Worm (Caenorhabditis elegans): ENCODE data around the gene cdc-25.4.

DNA sequence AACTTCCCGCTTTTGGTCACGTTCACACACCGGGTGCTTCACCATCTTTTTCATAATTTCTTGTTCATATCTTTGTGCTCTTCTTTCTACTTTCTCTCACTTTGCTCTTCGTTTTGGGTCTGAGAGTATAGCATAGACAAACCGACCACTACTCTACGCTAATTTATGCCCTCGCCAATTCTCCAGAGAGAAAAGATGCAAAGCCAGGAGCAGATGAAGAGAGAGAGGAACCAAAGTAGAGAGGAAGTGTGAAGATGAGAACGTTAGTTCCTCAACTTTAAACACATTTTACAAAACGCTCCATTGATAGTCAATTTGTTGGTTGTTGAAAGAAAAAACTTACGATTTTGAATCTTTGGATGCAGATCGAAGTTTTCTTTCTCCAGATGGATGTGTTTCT, 21.5 kb downstream of the cdc-25.4 start:
- TF ChIP-seq mdl-1 (tag; optimal IDR thresholded peaks at IDR 0.05) = no peak
- TF ChIP-seq tbx-2 (tag; optimal IDR thresholded peaks at IDR 0.05) = no peak
- no peak for TF ChIP-seq unc-39 (tag; optimal IDR thresholded peaks at IDR 0.05)
